Worm (Caenorhabditis elegans): ENCODE data around the gene F23F1.10.

ce11 chrII:69354-69753 is 27.6 kb upstream of the F23F1.10 start, which contains the start of gene egl-26:
- TF ChIP-seq nfya-1 (tag; optimal IDR thresholded peaks at IDR 0.05; ENCODE audit: insufficient read depth) = no peak
- no peak for TF ChIP-seq nhr-12 (tag; optimal IDR thresholded peaks at IDR 0.05)
- TF ChIP-seq daf-12 (tag; optimal IDR thresholded peaks at IDR 0.05) = no peak
- no peak for TF ChIP-seq elt-2 (tag; optimal IDR thresholded peaks at IDR 0.05)
- no peak for TF ChIP-seq ama-1 (optimal IDR thresholded peaks at IDR 0.05)
- TF ChIP-seq mdl-1 (tag; optimal IDR thresholded peaks at IDR 0.05) = no peak
- TF ChIP-seq ZK546.5 (tag; optimal IDR thresholded peaks at IDR 0.05) = no peak
- no peak for TF ChIP-seq jun-1 (tag; optimal IDR thresholded peaks at IDR 0.05)

Measured in whole organism, L3 larva.